Worm (Caenorhabditis elegans) whole organism, mixed stage, embryonic: ENCODE results near the gene flp-26.

Experiments used
- bed-3 ChIP-seq: fragments of 200-800 bp; sonication (Bioruptor generic); optimal IDR thresholded peaks from 3 replicates; lab custom pipeline; 2018; ENCODE audit warnings: mild to moderate bottlenecking, missing genetic modification characterization, moderate library complexity, missing compliant biosample characterization
- blmp-1 ChIP-seq: fragments of 150-350 bp; optimal IDR thresholded peaks from 2 replicates; lab custom pipeline; 2014; ENCODE audit warnings: missing biosample characterization, missing genetic modification characterization
- ceh-39 ChIP-seq: fragments of 150-350 bp; optimal IDR thresholded peaks from 2 replicates; lab custom pipeline; 2014; ENCODE audit warnings: missing biosample characterization, missing genetic modification characterization
- ceh-43 ChIP-seq: fragments of 200-800 bp; sonication (Bioruptor generic); optimal IDR thresholded peaks from 2 replicates; lab custom pipeline; 2018; ENCODE audit warnings: mild to moderate bottlenecking, missing genetic modification characterization, moderate library complexity, missing compliant biosample characterization
- ceh-83 ChIP-seq: fragments of 200-800 bp; sonication (Bioruptor generic); optimal IDR thresholded peaks from 2 replicates; lab custom pipeline; 2018; ENCODE audit warnings: mild to moderate bottlenecking, missing genetic modification characterization, missing compliant biosample characterization
- ces-1 ChIP-seq: fragments of 150-350 bp; optimal IDR thresholded peaks from 2 replicates; lab custom pipeline; 2014; ENCODE audit warnings: missing biosample characterization, missing genetic modification reagents, missing genetic modification characterization
- cnd-1 ChIP-seq: fragments of 200-800 bp; sonication (Bioruptor generic); optimal IDR thresholded peaks from 2 replicates; lab custom pipeline; 2018; ENCODE audit warnings: mild to moderate bottlenecking, missing genetic modification characterization, missing compliant biosample characterization
- drap-1 ChIP-seq: fragments of 200-800 bp; sonication (Bioruptor generic); optimal IDR thresholded peaks from 3 replicates; lab custom pipeline; 2018; ENCODE audit warnings: mild to moderate bottlenecking, missing genetic modification characterization, missing compliant biosample characterization
- elt-1 ChIP-seq: sonication (generic microtip); optimal IDR thresholded peaks from 2 replicates; lab custom pipeline; 2017; ENCODE audit warnings: missing genetic modification characterization, mild to moderate bottlenecking, missing compliant biosample characterization, antibody characterized with exemption, moderate library complexity, borderline replicate concordance; ENCODE audit not compliant: insufficient read depth
- elt-3 ChIP-seq: fragments of 150-350 bp; optimal IDR thresholded peaks from 2 replicates; lab custom pipeline; 2014; ENCODE audit warnings: missing biosample characterization, missing genetic modification characterization
- flh-1 ChIP-seq: fragments of 200-800 bp; sonication (Bioruptor generic); optimal IDR thresholded peaks from 2 replicates; lab custom pipeline; 2018; ENCODE audit warnings: mild to moderate bottlenecking, missing genetic modification characterization, moderate library complexity, missing compliant biosample characterization
- ham-2 ChIP-seq: fragments of 200-800 bp; sonication (Bioruptor generic); optimal IDR thresholded peaks from 2 replicates; lab custom pipeline; 2018; ENCODE audit warnings: mild to moderate bottlenecking, missing genetic modification characterization, missing compliant biosample characterization
- hlh-1 ChIP-seq: fragments of 150-350 bp; optimal IDR thresholded peaks from 2 replicates; lab custom pipeline; 2014; ENCODE audit warnings: missing biosample characterization, missing genetic modification reagents, missing genetic modification characterization
- lin-13 ChIP-seq: fragments of 150-350 bp; optimal IDR thresholded peaks from 2 replicates; lab custom pipeline; 2014; ENCODE audit warnings: missing biosample characterization, missing genetic modification characterization
- lin-32 ChIP-seq: fragments of 200-800 bp; sonication (Bioruptor generic); optimal IDR thresholded peaks from 2 replicates; lab custom pipeline; 2018; ENCODE audit warnings: mild to moderate bottlenecking, missing genetic modification characterization, missing compliant biosample characterization
- lsy-2 ChIP-seq: fragments of 150-350 bp; optimal IDR thresholded peaks from 2 replicates; lab custom pipeline; 2014; ENCODE audit warnings: missing biosample characterization, missing genetic modification characterization
- mab-5 ChIP-seq: fragments of 150-350 bp; optimal IDR thresholded peaks from 2 replicates; lab custom pipeline; 2014; ENCODE audit warnings: missing biosample characterization, missing genetic modification characterization
- mep-1 ChIP-seq: fragments of 150-350 bp; optimal IDR thresholded peaks from 2 replicates; lab custom pipeline; 2017; ENCODE audit warnings: missing biosample characterization, missing genetic modification reagents, missing genetic modification characterization, inconsistent platforms
- mls-2 ChIP-seq: sonication (generic microtip); optimal IDR thresholded peaks from 2 replicates; lab custom pipeline; 2016; ENCODE audit warnings: mild to moderate bottlenecking, missing genetic modification characterization, moderate library complexity, missing compliant biosample characterization
- nhr-12 ChIP-seq: fragments of 150-350 bp; optimal IDR thresholded peaks from 2 replicates; lab custom pipeline; 2014; ENCODE audit warnings: missing biosample characterization, missing genetic modification characterization
- nhr-2 ChIP-seq: fragments of 150-350 bp; optimal IDR thresholded peaks from 2 replicates; lab custom pipeline; 2014; ENCODE audit warnings: missing biosample characterization, missing genetic modification characterization
- nhr-237 ChIP-seq: fragments of 150-350 bp; optimal IDR thresholded peaks from 2 replicates; lab custom pipeline; 2014; ENCODE audit warnings: missing biosample characterization, missing genetic modification characterization
- nhr-28 ChIP-seq: fragments of 150-350 bp; optimal IDR thresholded peaks from 2 replicates; lab custom pipeline; 2014; ENCODE audit warnings: missing biosample characterization, missing genetic modification characterization
- nhr-76 ChIP-seq: sonication (generic microtip); optimal IDR thresholded peaks from 2 replicates; lab custom pipeline; 2017; ENCODE audit warnings: missing biosample characterization, missing genetic modification characterization
- pha-4 ChIP-seq: fragments of 150-350 bp; optimal IDR thresholded peaks from 2 replicates; lab custom pipeline; 2018; ENCODE audit warnings: missing biosample characterization, missing genetic modification reagents, missing genetic modification characterization
- sem-2 ChIP-seq: fragments of 200-800 bp; sonication (Bioruptor generic); optimal IDR thresholded peaks from 2 replicates; lab custom pipeline; 2018; ENCODE audit warnings: mild to moderate bottlenecking, missing genetic modification characterization, missing compliant biosample characterization
- sptf-1 ChIP-seq: sonication (generic microtip); optimal IDR thresholded peaks from 2 replicates; lab custom pipeline; 2017; ENCODE audit warnings: mild to moderate bottlenecking, missing genetic modification characterization, moderate library complexity, missing compliant biosample characterization
- unc-120 ChIP-seq: sonication (generic microtip); optimal IDR thresholded peaks from 2 replicates; lab custom pipeline; 2017; ENCODE audit warnings: missing genetic modification characterization, missing compliant biosample characterization; ENCODE audit not compliant: poor library complexity, severe bottlenecking
- unc-39 ChIP-seq: fragments of 150-350 bp; optimal IDR thresholded peaks from 2 replicates; lab custom pipeline; 2014; ENCODE audit warnings: missing biosample characterization, missing genetic modification characterization
- unc-62 ChIP-seq: fragments of 150-350 bp; optimal IDR thresholded peaks from 2 replicates; lab custom pipeline; 2014; ENCODE audit warnings: missing biosample characterization, missing genetic modification reagents, missing genetic modification characterization
- zip-8 ChIP-seq: fragments of 150-350 bp; optimal IDR thresholded peaks from 2 replicates; lab custom pipeline; 2014; ENCODE audit warnings: missing biosample characterization, missing genetic modification characterization
- ztf-11 ChIP-seq: fragments of 150-350 bp; optimal IDR thresholded peaks from 2 replicates; lab custom pipeline; 2014; ENCODE audit warnings: missing biosample characterization, missing genetic modification characterization

Gene flp-26

ce11 chrX:7050290-7050689 lies 21.4 kb downstream of the flp-26 start, which contains the start of gene ubc-17:
Gene ubc-17 (plus strand): TSS chrX:7050590.
- TF ChIP-seq nhr-76 (tag; lab: Kevin White, UChicago) (no peak), elt-1 (tag; lab: Kevin White, UChicago) (no peak), hlh-1 (no peak), unc-120 (no peak), pha-4 (tag; lab: Kevin White, UChicago) (no peak), cnd-1 (no peak), ceh-83 (GFP tag; lab: Kevin White, UChicago) (no peak), nhr-237 (no peak), ces-1 (GFP tag; lab: Kevin White, UChicago) (no peak), ceh-43 (GFP tag; lab: Kevin White, UChicago) (no peak), lin-13 (no peak), nhr-2 (no peak), ham-2 (GFP tag; lab: Kevin White, UChicago) (no peak), nhr-12 (tag; lab: Kevin White, UChicago) (no peak), mep-1 (tag; lab: Kevin White, UChicago) (no peak), unc-39 (tag; lab: Kevin White, UChicago) (no peak), lin-32 (GFP tag; lab: Kevin White, UChicago) (no peak), drap-1 (GFP tag; lab: Kevin White, UChicago) (no peak)

ce11 chrX:7057357-7057756 lies 28.4 kb downstream of the flp-26 start, which contains the start of gene B0403.5:
Gene B0403.5 (plus strand): TSS chrX:7057724.
- TF ChIP-seq hlh-1: no peak
- TF ChIP-seq bed-3 (GFP tag; lab: Kevin White, UChicago): no peak
- no peak for TF ChIP-seq flh-1 (GFP tag; lab: Kevin White, UChicago)
- no peak for TF ChIP-seq nhr-2
- TF ChIP-seq cnd-1: no peak
- no peak for TF ChIP-seq sptf-1 (tag; lab: Kevin White, UChicago)
- TF ChIP-seq pha-4 (tag; lab: Kevin White, UChicago): no peak
- no peak for TF ChIP-seq nhr-12 (tag; lab: Kevin White, UChicago)
- TF ChIP-seq ceh-43 (GFP tag; lab: Kevin White, UChicago): no peak
- no peak for TF ChIP-seq ham-2 (GFP tag; lab: Kevin White, UChicago)
- TF ChIP-seq ceh-39 (tag; lab: Kevin White, UChicago): no peak
- no peak for TF ChIP-seq ceh-83 (GFP tag; lab: Kevin White, UChicago)
- TF ChIP-seq ces-1 (GFP tag; lab: Kevin White, UChicago): no peak
- TF ChIP-seq ztf-11: no peak

DNA sequence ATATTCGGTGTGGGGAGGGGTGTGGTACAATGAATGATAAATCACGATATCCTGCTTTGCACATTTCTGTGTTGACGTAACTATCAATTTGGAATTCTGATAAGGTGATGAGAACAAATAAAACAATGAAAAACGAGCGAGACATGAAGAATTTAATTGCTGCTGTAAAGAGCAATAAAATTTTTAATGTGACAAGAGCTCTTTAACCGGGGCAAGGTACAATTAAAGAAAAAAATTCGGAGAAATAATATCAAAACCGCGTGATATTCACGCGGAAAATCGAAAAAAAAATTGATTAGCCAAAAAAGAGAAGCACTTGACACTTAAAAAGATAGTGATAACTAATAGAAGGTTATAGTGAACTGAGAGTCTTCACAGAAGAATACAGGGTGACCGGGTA lies 32.3 kb downstream of the flp-26 start:
- TF ChIP-seq lsy-2 (tag; lab: Kevin White, UChicago) (no peak), unc-39 (tag; lab: Kevin White, UChicago) (no peak), blmp-1 (tag; lab: Kevin White, UChicago) (no peak), elt-3 (tag; lab: Kevin White, UChicago) (no peak), unc-120 (no peak), mab-5 (no peak), nhr-2 (no peak), hlh-1 (no peak), nhr-237 (no peak), zip-8 (no peak), nhr-76 (tag; lab: Kevin White, UChicago) (no peak), ceh-83 (GFP tag; lab: Kevin White, UChicago) (no peak), unc-62 (GFP tag; lab: Kevin White, UChicago) (no peak)
- TF ChIP-seq, all 35 proteins: peak for 0

DNA sequence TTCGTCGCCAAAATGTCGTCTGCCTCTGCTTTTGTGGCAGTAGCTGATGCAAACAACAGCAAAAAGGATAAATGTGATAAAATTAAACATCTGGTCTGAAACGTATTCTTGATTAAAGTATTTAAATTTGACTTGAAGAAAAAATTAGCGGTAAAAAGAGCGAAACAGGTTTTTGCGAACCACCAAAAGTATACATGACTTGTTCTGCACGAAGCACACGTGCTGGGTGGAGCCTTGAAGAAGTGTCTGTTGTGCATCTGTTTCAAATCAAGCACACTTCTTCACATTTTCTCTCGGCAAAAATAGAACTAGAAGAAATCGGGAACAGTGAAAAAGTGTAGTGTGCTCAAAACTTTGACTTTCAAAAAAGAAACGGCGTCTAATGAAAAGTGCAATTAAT lies 34.3 kb downstream of the flp-26 start, which contains the start of gene B0403.3:
TSS of gene B0403.3 (minus strand) at position 101 of the 400 bp plus-strand sequence.
- TF ChIP-seq elt-1 (tag; lab: Kevin White, UChicago): no peak
- no peak for TF ChIP-seq bed-3 (GFP tag; lab: Kevin White, UChicago)
- no peak for TF ChIP-seq ces-1 (GFP tag; lab: Kevin White, UChicago)
- TF ChIP-seq flh-1 (GFP tag; lab: Kevin White, UChicago): no peak
- TF ChIP-seq nhr-2: no peak
- TF ChIP-seq lin-13: no peak
- TF ChIP-seq nhr-12 (tag; lab: Kevin White, UChicago): no peak
- no peak for TF ChIP-seq lsy-2 (tag; lab: Kevin White, UChicago)
- TF ChIP-seq sem-2 (GFP tag; lab: Kevin White, UChicago): no peak
- no peak for TF ChIP-seq mls-2 (tag; lab: Kevin White, UChicago)
- no peak for TF ChIP-seq ceh-83 (GFP tag; lab: Kevin White, UChicago)
- no peak for TF ChIP-seq nhr-28 (tag; lab: Kevin White, UChicago)
- no peak for TF ChIP-seq cnd-1
- TF ChIP-seq ceh-39 (tag; lab: Kevin White, UChicago): no peak
- TF ChIP-seq ztf-11: no peak
- TF ChIP-seq ham-2 (GFP tag; lab: Kevin White, UChicago): no peak
